Worm (Caenorhabditis elegans): ENCODE measurements around the gene par-3.
A peak's percentile ranks its signal among the peaks of the same experiment; 100 is the strongest.

par-3 gene

ce11 chrIII:5721888-5722287 lies 57.9 kb downstream of the par-3 start (continued):
- TF ChIP-seq snpc-4 (GFP tag; optimal IDR thresholded peaks at IDR 0.05) (no peak), snpc-4 (tag; optimal IDR thresholded peaks at IDR 0.05) (peak in 3 of 4 experiments; percentile 40 to 42 (median 42)), cebp-1 (GFP tag; IDR thresholded peaks at IDR 0.05) (no peak), cebp-1 (tag; optimal IDR thresholded peaks at IDR 0.05) (peak; percentile 51), ama-1 (optimal IDR thresholded peaks at IDR 0.05) (no peak), ama-1 (GFP tag; optimal IDR thresholded peaks at IDR 0.05) (no peak), lir-1 (GFP tag; conservative IDR thresholded peaks at IDR 0.05) (0 out of 2 replicates have a peak, but pooled peaks have one; percentile 29), ceh-91 (GFP tag; IDR thresholded peaks at IDR 0.05) (no peak), rec-8 (tag; optimal IDR thresholded peaks at IDR 0.05) (no peak), F33H1.4 (GFP tag; IDR thresholded peaks at IDR 0.05) (peak; percentile 46; the same call in 1 of the 2 replicates), hmg-20 (GFP tag; IDR thresholded peaks at IDR 0.05) (no peak), zim-3 (tag; optimal IDR thresholded peaks at IDR 0.05) (peak; percentile 5), F55B11.4 (tag; optimal IDR thresholded peaks at IDR 0.05; ENCODE audit: borderline replicate concordance, insufficient read depth) (no peak), madf-8 (GFP tag; conservative IDR thresholded peaks at IDR 0.05) (no peak), Y56A3A.18 (GFP tag; IDR thresholded peaks at IDR 0.05) (no peak), F23B12.7 (tag; optimal IDR thresholded peaks at IDR 0.05; ENCODE audit: insufficient read depth) (no peak), tbp1 (GFP tag; optimal IDR thresholded peaks at IDR 0.05) (peak; percentile 44), madf-3 (GFP tag; IDR thresholded peaks at IDR 0.05) (0 out of 2 replicates have a peak, but pooled peaks have one; percentile 43), madf-10 (tag; optimal IDR thresholded peaks at IDR 0.05) (peak; percentile 27), Y53G8AR.9 (GFP tag; conservative IDR thresholded peaks at IDR 0.05) (0 out of 2 replicates have a peak, but pooled peaks have one; percentile 53), ztf-18 (tag; optimal IDR thresholded peaks at IDR 0.05) (peak; percentile 12), lin-26 (GFP tag; IDR thresholded peaks at IDR 0.05) (no peak), ztf-25 (GFP tag; IDR thresholded peaks at IDR 0.05) (no peak), F37B4.10 (GFP tag; IDR thresholded peaks at IDR 0.05) (no peak), nhr-90 (tag; optimal IDR thresholded peaks at IDR 0.05) (no peak), F52B5.7 (tag; optimal IDR thresholded peaks at IDR 0.05) (no peak), F10E7.11 (tag; optimal IDR thresholded peaks at IDR 0.05) (no peak), ceh-40 (GFP tag; IDR thresholded peaks at IDR 0.05) (no peak), hlh-12 (tag; optimal IDR thresholded peaks at IDR 0.05) (no peak), die-1 (tag; optimal IDR thresholded peaks at IDR 0.05) (no peak), rpc-1 (optimal IDR thresholded peaks at IDR 0.05) (no peak), rpc-1 (tag; optimal IDR thresholded peaks at IDR 0.05) (no peak), Y79H2A.3 (GFP tag; conservative IDR thresholded peaks at IDR 0.05) (no peak), F22D6.2 (tag; optimal IDR thresholded peaks at IDR 0.05) (peak; percentile 25), bed-1 (GFP tag; IDR thresholded peaks at IDR 0.05) (no peak), Y67H2A.10 (GFP tag; conservative IDR thresholded peaks at IDR 0.05) (peak; percentile 62; the same call in 1 of the 2 replicates), mes-4 (tag; optimal IDR thresholded peaks at IDR 0.05) (no peak), ZK185.1 (tag; optimal IDR thresholded peaks at IDR 0.05; ENCODE audit: poor library complexity, severe bottlenecking) (peak; percentile 96), nfya-2 (GFP tag; IDR thresholded peaks at IDR 0.05) (no peak), ekl-4 (GFP tag; IDR thresholded peaks at IDR 0.05) (peak; percentile 37; the same call in 1 of the 2 replicates)

- TF ChIP-seq somi-1 (GFP tag; optimal IDR thresholded peaks at IDR 0.05), result no peak
- no peak for TF ChIP-seq ceh-100 (GFP tag; IDR thresholded peaks at IDR 0.05)
- no peak for TF ChIP-seq rpc-1 (optimal IDR thresholded peaks at IDR 0.05)
- TF ChIP-seq rpc-1 (tag; optimal IDR thresholded peaks at IDR 0.05), result no peak
- no peak for TF ChIP-seq F57A8.1 (GFP tag; optimal IDR thresholded peaks at IDR 0.05)
- no peak for TF ChIP-seq B0261.1 (tag; optimal IDR thresholded peaks at IDR 0.05)
- no peak for TF ChIP-seq him-1 (tag; optimal IDR thresholded peaks at IDR 0.05)
- TF ChIP-seq hrde-1 (tag; optimal IDR thresholded peaks at IDR 0.05; ENCODE audit: borderline replicate concordance), result no peak
- TF ChIP-seq Y53F4B.3 (GFP tag; IDR thresholded peaks at IDR 0.05), result no peak
- no peak for TF ChIP-seq repo-1 (tag; optimal IDR thresholded peaks at IDR 0.05)
- no peak for TF ChIP-seq die-1 (tag; optimal IDR thresholded peaks at IDR 0.05)
- TF ChIP-seq ama-1 (optimal IDR thresholded peaks at IDR 0.05), result no peak
- no peak for TF ChIP-seq ama-1 (GFP tag; optimal IDR thresholded peaks at IDR 0.05)
- no peak for TF ChIP-seq egrh-3 (GFP tag; IDR thresholded peaks at IDR 0.05)
- no peak for TF ChIP-seq sdz-38 (tag; optimal IDR thresholded peaks at IDR 0.05)
- TF ChIP-seq ztf-22 (GFP tag; optimal IDR thresholded peaks at IDR 0.05), result no peak
Observed at ce11 chrIII:5722550-5722949, 58.5 kb downstream of the par-3 start, which contains the start of gene wrm-1. Gene wrm-1, plus strand, starts transcription at chrIII:5722850.
